Worm (Caenorhabditis elegans) whole organism, L3 larva: ENCODE measurements around the gene nhr-106.

Source experiments
- aly-2 ChIP-seq: fragments of 150-350 bp; optimal IDR thresholded peaks from 2 replicates; lab custom pipeline; 2014; ENCODE audit warnings: missing biosample characterization, missing genetic modification characterization
- nhr-23 ChIP-seq: fragments of 150-350 bp; optimal IDR thresholded peaks from 2 replicates; lab custom pipeline; 2014; ENCODE audit warnings: missing biosample characterization, missing genetic modification reagents, missing genetic modification characterization
- tbx-2 ChIP-seq: sonication (generic microtip); optimal IDR thresholded peaks from 2 replicates; lab custom pipeline; 2016; ENCODE audit warnings: mild to moderate bottlenecking, missing genetic modification characterization, missing compliant biosample characterization
- ztf-11 ChIP-seq: fragments of 150-350 bp; optimal IDR thresholded peaks from 2 replicates; lab custom pipeline; 2014; ENCODE audit warnings: missing biosample characterization, missing genetic modification characterization
- ztf-4 ChIP-seq: fragments of 150-350 bp; optimal IDR thresholded peaks from 2 replicates; lab custom pipeline; 2014; ENCODE audit warnings: missing biosample characterization, missing genetic modification characterization

DNA sequence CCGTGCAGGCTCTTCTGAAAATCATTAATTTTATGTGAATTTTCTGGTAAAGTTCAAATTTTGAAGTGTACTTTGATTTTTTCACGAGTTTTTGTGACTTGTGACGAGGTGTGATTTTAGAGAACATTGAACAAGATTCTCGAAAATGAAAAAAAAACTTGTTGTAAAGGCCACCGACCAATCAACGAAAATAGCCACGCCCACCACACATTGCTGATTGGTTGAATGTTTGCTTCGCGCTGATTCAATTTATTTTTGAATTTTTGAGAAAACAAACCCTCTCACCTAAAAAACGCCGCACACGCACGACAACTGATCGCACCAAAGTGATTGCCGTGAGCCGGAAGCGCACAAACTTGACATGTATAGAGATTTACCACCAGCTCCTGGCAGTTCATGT is 6.6 kb upstream of the nhr-106 start:
- no peak for TF ChIP-seq ztf-4 (tag; lab: Kevin White, UChicago)
- TF ChIP-seq aly-2 (tag; lab: Kevin White, UChicago): no peak
- TF ChIP-seq tbx-2: no peak
- no peak for TF ChIP-seq ztf-11 (tag; lab: Kevin White, UChicago)
- TF ChIP-seq nhr-23 (tag; lab: Kevin White, UChicago): no peak
